Fruit fly (Drosophila melanogaster): ENCODE measurements around the gene TSG101.

Gene TSG101

DNA sequence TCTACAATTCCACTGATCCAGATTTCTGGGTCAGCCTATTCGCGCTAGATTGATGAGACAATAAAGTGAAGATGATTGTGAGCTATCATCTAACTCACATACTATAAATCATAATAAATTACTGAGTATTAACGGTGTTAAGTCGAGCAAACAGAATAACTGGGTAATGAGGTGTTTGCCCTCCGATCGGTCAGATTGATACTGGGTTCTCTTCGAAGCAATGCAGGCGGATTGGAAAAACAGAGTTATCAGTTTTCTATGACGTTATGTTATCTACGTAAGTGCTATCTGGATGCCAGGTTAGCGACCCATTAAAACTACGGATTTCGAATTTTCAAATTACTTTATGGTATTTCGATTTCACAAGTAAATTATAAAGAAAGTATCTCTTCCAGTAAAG, 49.8 kb downstream of the TSG101 start:
- TF ChIP-seq bowl (GFP tag; IDR thresholded peaks at IDR 0.05) (no peak), yki (optimal IDR thresholded peaks at IDR 0.05) (no peak), C15 (GFP tag; IDR thresholded peaks at IDR 0.05) (no peak), lab (GFP tag; optimal IDR thresholded peaks at IDR 0.05) (peak; percentile 56), ssp (GFP tag; IDR thresholded peaks at IDR 0.05) (no peak), sens (GFP tag) (peak; percentile 74), Trl (optimal IDR thresholded peaks at IDR 0.05) (no peak), Trl (GFP tag; optimal IDR thresholded peaks at IDR 0.05) (no peak), grn (GFP tag; optimal IDR thresholded peaks at IDR 0.05) (peak; percentile 61), CG1024 (GFP tag; IDR thresholded peaks at IDR 0.05) (no peak), Asciz (GFP tag; optimal IDR thresholded peaks at IDR 0.05) (peak; percentile 16)

DNA sequence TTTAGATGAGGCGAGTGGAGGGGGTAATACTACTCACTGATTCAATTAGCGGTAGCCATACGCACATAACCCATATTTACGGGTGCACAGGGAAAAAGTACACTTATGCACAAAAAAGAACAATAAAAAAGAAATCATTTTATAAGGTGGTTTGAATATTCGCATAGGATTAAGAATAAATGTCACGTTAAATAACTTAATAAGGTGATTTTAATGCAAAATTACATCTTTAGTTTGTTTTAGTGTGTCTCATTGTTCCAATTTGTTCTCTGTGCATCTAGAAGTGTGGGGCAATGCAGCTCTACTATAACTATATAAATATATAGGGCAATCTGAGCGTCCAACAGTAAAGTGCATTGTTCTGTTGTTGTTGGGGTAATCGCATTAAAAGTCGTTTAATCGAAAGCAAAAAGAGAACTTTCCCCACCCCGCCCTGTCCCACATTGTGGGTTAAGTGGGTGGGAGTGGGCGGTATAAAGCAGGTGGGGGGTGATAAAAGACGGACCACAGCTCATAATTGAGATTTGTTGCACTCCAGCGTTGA, 50.7 kb downstream of the TSG101 start:
- TF ChIP-seq Lhr (GFP tag; optimal IDR thresholded peaks at IDR 0.05) (no peak), bsh (GFP tag; optimal IDR thresholded peaks at IDR 0.05) (peak in 1 of 2 experiments; percentile 58), sr (GFP tag; IDR thresholded peaks at IDR 0.05) (no peak), CG2678 (tag; optimal IDR thresholded peaks at IDR 0.05) (peak; percentile 21), fd96Cb (tag; optimal IDR thresholded peaks at IDR 0.05) (peak; percentile 24), CG13287 (GFP tag; IDR thresholded peaks at IDR 0.05; ENCODE audit: partially characterized antibody) (no peak), p53 (GFP tag; optimal IDR thresholded peaks at IDR 0.05) (no peak), prd (optimal IDR thresholded peaks at IDR 0.05) (no peak), prd (GFP tag; IDR thresholded peaks at IDR 0.05) (peak; percentile 41; the same call in 1 of the 3 replicates), Trl (optimal IDR thresholded peaks at IDR 0.05) (no peak), Trl (GFP tag; optimal IDR thresholded peaks at IDR 0.05) (no peak), Sox102F (GFP tag; optimal IDR thresholded peaks at IDR 0.05) (peak; percentile 37), row (GFP tag; IDR thresholded peaks at IDR 0.05) (0 out of 3 replicates have a peak, but pooled peaks have one; percentile 16), CG1529 (GFP tag; optimal IDR thresholded peaks at IDR 0.05) (no peak), Meics (GFP tag; optimal IDR thresholded peaks at IDR 0.05) (no peak), CG10147 (GFP tag; optimal IDR thresholded peaks at IDR 0.05) (no peak), dmrt11E (tag; optimal IDR thresholded peaks at IDR 0.05) (no peak), chm (GFP tag; IDR thresholded peaks at IDR 0.05) (no peak), phol (tag; optimal IDR thresholded peaks at IDR 0.05) (peak; percentile 14), CG15073 (GFP tag; optimal IDR thresholded peaks at IDR 0.05) (no peak), Blimp-1 (GFP tag; optimal IDR thresholded peaks at IDR 0.05) (peak; percentile 60), CG10979 (tag; optimal IDR thresholded peaks at IDR 0.05) (peak; percentile 14), CG2116 (GFP tag; optimal IDR thresholded peaks at IDR 0.05) (no peak), dmrt99B (tag; optimal IDR thresholded peaks at IDR 0.05) (peak; percentile 35), CG32772 (GFP tag; IDR thresholded peaks at IDR 0.05) (0 out of 2 replicates have a peak, but pooled peaks have one; percentile 18), CG1603 (tag; optimal IDR thresholded peaks at IDR 0.05) (peak; percentile 25), PHDP (tag; optimal IDR thresholded peaks at IDR 0.05) (no peak), Dip3 (GFP tag; optimal IDR thresholded peaks at IDR 0.05) (no peak), Med (GFP tag) (no peak), CG8359 (GFP tag; optimal IDR thresholded peaks at IDR 0.05; ENCODE audit: borderline replicate concordance) (peak; percentile 6), Hr39 (optimal IDR thresholded peaks at IDR 0.05) (no peak), Ptx1 (GFP tag; IDR thresholded peaks at IDR 0.05) (0 out of 2 replicates have a peak, but pooled peaks have one; percentile 9), aop (GFP tag; IDR thresholded peaks at IDR 0.05) (no peak), CG18476 (GFP tag; optimal IDR thresholded peaks at IDR 0.05) (no peak), Drgx (GFP tag; IDR thresholded peaks at IDR 0.05) (peak; percentile 63; the same call in 1 of the 2 replicates), CG6765 (GFP tag; optimal IDR thresholded peaks at IDR 0.05) (no peak), croc (GFP tag; conservative IDR thresholded peaks at IDR 0.05) (no peak), CG31441 (GFP tag; IDR thresholded peaks at IDR 0.05) (0 out of 2 replicates have a peak, but pooled peaks have one; percentile 14), CHES-1-like (GFP tag; optimal IDR thresholded peaks at IDR 0.05) (no peak), Gsc (GFP tag; IDR thresholded peaks at IDR 0.05) (no peak), gem (tag; optimal IDR thresholded peaks at IDR 0.05) (peak; percentile 35)
